Fruit fly (Drosophila melanogaster) whole organism, embryonic: Measurements from ENCODE around the gene Tet.

Experiments
- Blimp-1 ChIP-seq: fragments of 200-800 bp; sonication (Bioruptor generic); optimal IDR thresholded peaks from 3 replicates; lab custom pipeline; 2018; ENCODE audit warnings: missing biosample characterization, missing genetic modification characterization, mild to moderate bottlenecking, moderate library complexity, missing genetic modification reagents
- CG10462 ChIP-seq: fragments of 200-800 bp; sonication (Bioruptor generic); optimal IDR thresholded peaks from 2 replicates; lab custom pipeline; 2016; ENCODE audit warnings: missing biosample characterization, missing genetic modification characterization
- CG10959 ChIP-seq: fragments of 200-800 bp; sonication (Bioruptor generic); IDR thresholded peaks from 2 replicates; pipeline ENCODE4 v1.3.6; 2022; ENCODE audit warnings: missing biosample characterization, missing genetic modification characterization
- CG10979 ChIP-seq: fragments of 200-800 bp; sonication (Bioruptor generic); optimal IDR thresholded peaks from 2 replicates; lab custom pipeline; 2018; ENCODE audit warnings: missing biosample characterization, mild to moderate bottlenecking, missing genetic modification characterization, moderate library complexity
- CG11398 ChIP-seq: fragments of 200-800 bp; sonication (Bioruptor generic); optimal IDR thresholded peaks from 2 replicates; lab custom pipeline; 2016; ENCODE audit warnings: missing biosample characterization, missing genetic modification characterization
- CG11504 ChIP-seq: fragments of 200-800 bp; sonication (Bioruptor generic); optimal IDR thresholded peaks from 3 replicates; lab custom pipeline; 2019; ENCODE audit warnings: missing biosample characterization, mild to moderate bottlenecking, missing genetic modification characterization, moderate library complexity
- CG15479 ChIP-seq: fragments of 200-800 bp; sonication (Bioruptor generic); optimal IDR thresholded peaks from 3 replicates; lab custom pipeline; 2019; ENCODE audit warnings: missing biosample characterization, mild to moderate bottlenecking, missing genetic modification characterization, moderate library complexity
- CG15696 ChIP-seq: fragments of 200-800 bp; sonication (Bioruptor generic); optimal IDR thresholded peaks from 2 replicates; lab custom pipeline; 2019; ENCODE audit warnings: missing biosample characterization, mild to moderate bottlenecking, missing genetic modification characterization, moderate library complexity
- CG1603 ChIP-seq: fragments of 200-800 bp; sonication (Bioruptor generic); optimal IDR thresholded peaks from 2 replicates; lab custom pipeline; 2019; ENCODE audit warnings: missing biosample characterization, mild to moderate bottlenecking, missing genetic modification characterization, moderate library complexity
- CG17829 ChIP-seq: fragments of 200-800 bp; optimal IDR thresholded peaks from 2 replicates; lab custom pipeline; 2019; ENCODE audit warnings: missing biosample characterization, mild to moderate bottlenecking, missing genetic modification characterization, moderate library complexity
- CG30431 ChIP-seq: fragments of 200-800 bp; sonication (Bioruptor generic); optimal IDR thresholded peaks from 2 replicates; lab custom pipeline; 2017; ENCODE audit warnings: missing biosample characterization, missing genetic modification characterization
- CG31441 ChIP-seq: fragments of 200-800 bp; sonication (Bioruptor generic); IDR thresholded peaks from 2 replicates; pipeline ENCODE4 v1.3.6; 2022; ENCODE audit warnings: missing biosample characterization, missing genetic modification characterization
- CG34422 ChIP-seq: fragments of 200-800 bp; sonication (Bioruptor generic); IDR thresholded peaks from 3 replicates; pipeline ENCODE4 v1.3.6; 2022; ENCODE audit warnings: missing biosample characterization, missing genetic modification characterization
- CG6854 ChIP-seq: fragments of 200-800 bp; sonication (Bioruptor generic); optimal IDR thresholded peaks from 3 replicates; lab custom pipeline; 2017; ENCODE audit warnings: missing biosample characterization, mild to moderate bottlenecking, missing genetic modification characterization
- CG7839 ChIP-seq: fragments of 200-800 bp; sonication (Bioruptor generic); optimal IDR thresholded peaks from 3 replicates; lab custom pipeline; 2018; ENCODE audit warnings: missing biosample characterization, mild to moderate bottlenecking, missing genetic modification characterization, moderate library complexity
- CG8359 ChIP-seq: fragments of 200-800 bp; sonication (Bioruptor generic); optimal IDR thresholded peaks from 2 replicates; lab custom pipeline; 2017; ENCODE audit warnings: missing biosample characterization, mild to moderate bottlenecking, missing genetic modification characterization, borderline replicate concordance
- CHES-1-like ChIP-seq: fragments of 200-800 bp; sonication (Bioruptor generic); optimal IDR thresholded peaks from 2 replicates; lab custom pipeline; 2016; ENCODE audit warnings: missing biosample characterization, missing genetic modification characterization
- Chrac-16 ChIP-seq: fragments of 200-800 bp; sonication (Bioruptor generic); optimal IDR thresholded peaks from 3 replicates; lab custom pipeline; 2016; ENCODE audit warnings: missing biosample characterization, missing genetic modification characterization
- Dp ChIP-seq: fragments of 200-800 bp; sonication (Bioruptor generic); optimal IDR thresholded peaks from 2 replicates; lab custom pipeline; 2018; ENCODE audit warnings: missing biosample characterization, mild to moderate bottlenecking, missing genetic modification characterization, moderate library complexity
- H2.0 ChIP-seq: fragments of 200-800 bp; sonication (Bioruptor generic); IDR thresholded peaks from 2 replicates; pipeline ENCODE4 v1.3.6; 2022; ENCODE audit warnings: missing biosample characterization, missing genetic modification characterization
- Hr39 ChIP-seq: fragments of >200 bp; optimal IDR thresholded peaks from 2 replicates; lab custom pipeline; 2017
- MBD-R2 ChIP-seq: fragments of 200-800 bp; sonication (Bioruptor generic); IDR thresholded peaks from 2 replicates; pipeline ENCODE4 v1.3.6; 2022; ENCODE audit warnings: missing biosample characterization, missing genetic modification characterization
- Ptx1 ChIP-seq: fragments of 200-800 bp; sonication (Bioruptor generic); IDR thresholded peaks from 2 replicates; pipeline ENCODE4 v1.3.6; 2022; ENCODE audit warnings: missing biosample characterization, missing genetic modification characterization
- Sin3A ChIP-seq: fragments of >200 bp; optimal IDR thresholded peaks from 2 replicates; lab custom pipeline; 2018
- Ssrp ChIP-seq: fragments of 200-800 bp; sonication (Bioruptor generic); optimal IDR thresholded peaks from 2 replicates; lab custom pipeline; 2018; ENCODE audit warnings: missing biosample characterization, mild to moderate bottlenecking, missing genetic modification characterization, moderate library complexity
- Xrp1 ChIP-seq: fragments of 200-800 bp; sonication (Bioruptor generic); IDR thresholded peaks from 2 replicates; pipeline ENCODE4 v1.3.6; 2022; ENCODE audit warnings: missing biosample characterization, missing genetic modification characterization
- ac ChIP-seq: fragments of 200-800 bp; sonication (Bioruptor generic); optimal IDR thresholded peaks from 3 replicates; lab custom pipeline; 2017; ENCODE audit warnings: missing biosample characterization, mild to moderate bottlenecking, missing genetic modification characterization
- br ChIP-seq: fragments of >200 bp; optimal IDR thresholded peaks from 2 replicates; lab custom pipeline; 2017
- bsh ChIP-seq, 2 experiments: fragments of 200-800 bp; sonication (Bioruptor generic); optimal IDR thresholded peaks; 2 replicates each; lab custom pipeline; 2017 to 2018; ENCODE audit warnings: mild to moderate bottlenecking in 2 of 2, missing biosample characterization in 2 of 2, missing genetic modification characterization in 2 of 2, moderate library complexity in 1 of 2
- chn ChIP-seq: fragments of 200-800 bp; sonication (Bioruptor generic); optimal IDR thresholded peaks from 2 replicates; lab custom pipeline; 2016; ENCODE audit warnings: missing biosample characterization, missing genetic modification characterization
- corto ChIP-seq: fragments of 200-800 bp; sonication (Bioruptor generic); optimal IDR thresholded peaks from 2 replicates; lab custom pipeline; 2016; ENCODE audit warnings: missing biosample characterization, mild to moderate bottlenecking, missing genetic modification characterization, moderate library complexity
- ewg ChIP-seq: fragments of 200-800 bp; sonication (Bioruptor generic); optimal IDR thresholded peaks from 3 replicates; lab custom pipeline; 2017; ENCODE audit warnings: mild to moderate bottlenecking, missing biosample characterization, missing genetic modification reagents, missing genetic modification characterization
- lola ChIP-seq, 3 experiments: fragments of >200 bp in 2 of 3; fragments of 200-800 bp in 1 of 3; sonication (Bioruptor generic) in 1 of 3; optimal IDR thresholded peaks; 2 replicates each; lab custom pipeline; 2017 to 2019; ENCODE audit warnings: missing biosample characterization in 3 of 3, missing genetic modification characterization in 3 of 3, mild to moderate bottlenecking in 1 of 3, moderate library complexity in 1 of 3
- nmo ChIP-seq: fragments of 200-800 bp; sonication (Bioruptor generic); optimal IDR thresholded peaks from 2 replicates; lab custom pipeline; 2018; ENCODE audit warnings: missing biosample characterization, mild to moderate bottlenecking, missing genetic modification characterization, moderate library complexity
- phol ChIP-seq: fragments of 200-800 bp; sonication (Bioruptor generic); optimal IDR thresholded peaks from 3 replicates; lab custom pipeline; 2018; ENCODE audit warnings: missing biosample characterization, mild to moderate bottlenecking, missing genetic modification characterization, moderate library complexity
- row ChIP-seq: fragments of 200-800 bp; sonication (Bioruptor generic); IDR thresholded peaks from 3 replicates; pipeline ENCODE4 v1.3.6; 2022; ENCODE audit warnings: missing biosample characterization, missing genetic modification characterization
- sc ChIP-seq, 3 experiments: fragments of >200 bp in 2 of 3; fragments of 200-800 bp in 1 of 3; sonication (Bioruptor generic) in 1 of 3; optimal IDR thresholded peaks; 2 replicates in 2 of 3; 3 replicates in 1 of 3; lab custom pipeline; 2017; ENCODE audit warnings: mild to moderate bottlenecking in 1 of 3, missing biosample characterization in 1 of 3, missing genetic modification characterization in 1 of 3, missing genetic modification reagents in 1 of 3
- sna ChIP-seq: fragments of 200-800 bp; sonication (Bioruptor generic); IDR thresholded peaks from 2 replicates; pipeline ENCODE4 v1.3.6; 2022; ENCODE audit warnings: missing biosample characterization, missing genetic modification characterization; ENCODE audit not compliant: partially characterized antibody
- sqz ChIP-seq: fragments of 200-800 bp; sonication (Bioruptor generic); optimal IDR thresholded peaks from 3 replicates; lab custom pipeline; 2018; ENCODE audit warnings: missing biosample characterization, mild to moderate bottlenecking, missing genetic modification characterization
- tin ChIP-seq: fragments of 200-800 bp; sonication (Bioruptor generic); optimal IDR thresholded peaks from 3 replicates; lab custom pipeline; 2016; ENCODE audit warnings: missing biosample characterization, missing genetic modification characterization
- tio ChIP-seq: fragments of 200-800 bp; sonication (Bioruptor generic); optimal IDR thresholded peaks from 2 replicates; lab custom pipeline; 2017; ENCODE audit warnings: missing biosample characterization, missing genetic modification characterization, inconsistent platforms
- vvl ChIP-seq: fragments of 200-800 bp; sonication (Bioruptor generic); IDR thresholded peaks from 2 replicates; pipeline ENCODE4 v1.3.6; 2022; ENCODE audit warnings: missing biosample characterization, missing genetic modification characterization
- wor ChIP-seq: fragments of 200-800 bp; sonication (Bioruptor generic); IDR thresholded peaks from 2 replicates; pipeline ENCODE4 v1.3.6; 2022; ENCODE audit warnings: missing biosample characterization, missing genetic modification characterization
- zen ChIP-seq: fragments of 200-800 bp; sonication (Bioruptor generic); optimal IDR thresholded peaks from 3 replicates; lab custom pipeline; 2018; ENCODE audit warnings: missing biosample characterization, mild to moderate bottlenecking, missing genetic modification characterization, moderate library complexity
- zf30C ChIP-seq: fragments of 200-800 bp; sonication (Bioruptor generic); optimal IDR thresholded peaks from 3 replicates; lab custom pipeline; 2018; ENCODE audit warnings: missing biosample characterization, mild to moderate bottlenecking, missing genetic modification characterization
- zfh1 ChIP-seq: fragments of 200-800 bp; sonication (Bioruptor generic); IDR thresholded peaks from 3 replicates; pipeline ENCODE4 v1.3.6; 2022; ENCODE audit warnings: missing biosample characterization, missing genetic modification characterization

Tet gene

DNA sequence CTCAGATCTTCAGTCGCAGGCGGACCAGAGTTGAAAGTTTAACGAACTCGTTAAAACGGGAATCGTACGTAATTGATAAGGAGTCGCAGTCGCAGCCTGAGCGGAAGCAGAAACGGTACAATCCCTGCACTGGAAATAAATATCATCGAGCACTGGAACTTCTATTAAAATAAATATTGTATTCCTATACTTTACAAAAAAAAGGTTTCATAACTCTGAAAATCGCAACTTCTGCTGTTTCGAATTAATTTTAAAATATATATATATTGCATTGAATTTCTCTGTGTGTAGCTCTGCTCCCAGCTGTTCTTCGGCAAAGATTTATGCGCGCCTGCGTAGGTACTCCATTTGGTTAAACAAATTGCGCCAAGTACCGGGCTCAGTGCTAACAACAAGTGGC, 5.4 kb upstream of the Tet start (continued):
- TF ChIP-seq CG1603 (tag; lab: Kevin White, UChicago) (no peak), br (lab: Kevin White, UChicago) (no peak), chn (GFP tag; lab: Kevin White, UChicago) (no peak), Xrp1 (GFP tag; lab: Robert Waterston, UW) (peak; percentile 65), ewg (GFP tag; lab: Kevin White, UChicago) (peak; percentile 14), bsh (GFP tag; optimal IDR thresholded peaks at IDR 0.05; lab: Kevin White, UChicago) (peak in 1 of 2 experiments; percentile 21), ac (GFP tag; lab: Kevin White, UChicago) (peak; percentile 18), CG15479 (GFP tag; lab: Kevin White, UChicago) (no peak), corto (GFP tag; lab: Kevin White, UChicago) (no peak), CG31441 (GFP tag; lab: Robert Waterston, UW) (peak; percentile 18; the same call in 1 of the 2 replicates), CHES-1-like (GFP tag; lab: Kevin White, UChicago) (no peak), CG8359 (GFP tag; lab: Kevin White, UChicago) (peak; percentile 28), CG34422 (GFP tag; lab: Robert Waterston, UW) (peak; percentile 20; the same call in 1 of the 3 replicates), Sin3A (lab: Kevin White, UChicago) (no peak), Blimp-1 (GFP tag; lab: Kevin White, UChicago) (peak; percentile 19), zf30C (peak; percentile 41), Ptx1 (GFP tag; lab: Robert Waterston, UW) (no peak), CG6854 (GFP tag; lab: Kevin White, UChicago) (no peak), vvl (peak; percentile 58), zfh1 (peak; percentile 69; the same call in 2 of the 3 replicates), wor (GFP tag; lab: Robert Waterston, UW) (no peak), CG10959 (GFP tag; lab: Robert Waterston, UW) (0 out of 2 replicates have a peak, but pooled peaks have one; percentile 28), Chrac-16 (GFP tag; lab: Kevin White, UChicago) (peak; percentile 12), zen (peak; percentile 14), nmo (GFP tag; lab: Kevin White, UChicago) (peak; percentile 8), CG11398 (GFP tag; lab: Kevin White, UChicago) (no peak), lola (GFP tag; optimal IDR thresholded peaks at IDR 0.05; lab: Kevin White, UChicago) (peak in 1 of 3 experiments; percentile 21), tin (peak; percentile 30), CG7839 (peak; percentile 41), Hr39 (lab: Kevin White, UChicago) (no peak), Ssrp (peak; percentile 9), tio (peak; percentile 4), Dp (GFP tag; lab: Kevin White, UChicago) (no peak), CG11504 (peak; percentile 27), sc (optimal IDR thresholded peaks at IDR 0.05; lab: Kevin White, UChicago) (no peak), sc (GFP tag; optimal IDR thresholded peaks at IDR 0.05; lab: Kevin White, UChicago) (peak; percentile 17), CG10979 (tag; lab: Kevin White, UChicago) (peak; percentile 52), MBD-R2 (no peak), CG15696 (tag; lab: Kevin White, UChicago) (peak; percentile 22), CG17829 (tag; lab: Kevin White, UChicago) (peak; percentile 55), row (GFP tag; lab: Robert Waterston, UW) (peak; percentile 47; the same call in 2 of the 3 replicates), sna (GFP tag; lab: Robert Waterston, UW) (no peak), phol (tag; lab: Kevin White, UChicago) (peak; percentile 15), sqz (GFP tag; lab: Kevin White, UChicago) (no peak), CG30431 (peak; percentile 21), H2.0 (GFP tag; lab: Robert Waterston, UW) (no peak), CG10462 (GFP tag; lab: Kevin White, UChicago) (peak; percentile 18)
